Worm (Caenorhabditis elegans) whole organism, early embryonic: ENCODE measurements around the gene F43H9.4.
A peak's percentile ranks its signal among the peaks of the same experiment; 100 is the strongest.

Source experiments
- B0310.2 ChIP-seq: sonication (generic microtip); optimal IDR thresholded peaks from 2 replicates; lab custom pipeline; 2016; ENCODE audit warnings: mild to moderate bottlenecking, missing genetic modification characterization, missing compliant biosample characterization
- F13C5.2 ChIP-seq: sonication (generic microtip); optimal IDR thresholded peaks from 2 replicates; lab custom pipeline; 2017; ENCODE audit warnings: mild to moderate bottlenecking, missing genetic modification characterization, inconsistent platforms, missing compliant biosample characterization
- aly-1 ChIP-seq: sonication (generic microtip); optimal IDR thresholded peaks from 2 replicates; lab custom pipeline; 2016; ENCODE audit warnings: missing genetic modification characterization, missing compliant biosample characterization
- ama-1 ChIP-seq: fragments of 150-350 bp; optimal IDR thresholded peaks from 2 replicates; lab custom pipeline; 2014
- ceh-13 ChIP-seq: fragments of 200-800 bp; sonication (Bioruptor generic); optimal IDR thresholded peaks from 2 replicates; lab custom pipeline; 2018; ENCODE audit warnings: mild to moderate bottlenecking, missing genetic modification characterization, missing compliant biosample characterization
- ceh-36 ChIP-seq: sonication (generic microtip); optimal IDR thresholded peaks from 2 replicates; lab custom pipeline; 2016; ENCODE audit warnings: missing genetic modification characterization, inconsistent platforms, missing compliant biosample characterization
- ets-7 ChIP-seq: sonication (generic microtip); optimal IDR thresholded peaks from 2 replicates; lab custom pipeline; 2016; ENCODE audit warnings: missing genotype, missing genetic modification characterization, missing compliant biosample characterization
- flt-1 ChIP-seq: fragments of 200-800 bp; sonication (Bioruptor generic); IDR thresholded peaks from 2 replicates; pipeline ENCODE4 v1.3.6; 2022; ENCODE audit warnings: missing genetic modification characterization, missing compliant biosample characterization
- hmbx-1 ChIP-seq: sonication (generic microtip); optimal IDR thresholded peaks from 2 replicates; lab custom pipeline; 2016; ENCODE audit warnings: mild to moderate bottlenecking, missing genetic modification characterization, missing compliant biosample characterization
- hmg-4 ChIP-seq: fragments of 200-800 bp; sonication (Bioruptor generic); optimal IDR thresholded peaks from 2 replicates; lab custom pipeline; 2018; ENCODE audit warnings: mild to moderate bottlenecking, missing genetic modification characterization, missing compliant biosample characterization
- hnd-1 ChIP-seq: sonication (generic microtip); optimal IDR thresholded peaks from 2 replicates; lab custom pipeline; 2016; ENCODE audit warnings: missing genetic modification characterization, missing compliant biosample characterization
- pes-1 ChIP-seq: fragments of 200-800 bp; sonication (Bioruptor generic); IDR thresholded peaks from 2 replicates; pipeline ENCODE4 v1.3.6; 2022; ENCODE audit warnings: missing genetic modification reagents, missing genetic modification characterization, missing compliant biosample characterization
- scrt-1 ChIP-seq: fragments of 200-800 bp; sonication (Bioruptor generic); IDR thresholded peaks from 2 replicates; pipeline ENCODE4 v1.3.6; 2022; ENCODE audit warnings: missing genetic modification characterization, missing compliant biosample characterization
- sea-1 ChIP-seq: fragments of 200-800 bp; sonication (Bioruptor generic); conservative IDR thresholded peaks from 2 replicates; pipeline ENCODE4 v1.3.6; 2022; ENCODE audit warnings: missing genetic modification characterization, missing compliant biosample characterization
- tbx-11 ChIP-seq: fragments of 200-800 bp; sonication (Bioruptor generic); IDR thresholded peaks from 2 replicates; pipeline ENCODE4 v1.3.6; 2022; ENCODE audit warnings: missing genetic modification characterization, missing compliant biosample characterization
- tbx-37 ChIP-seq: fragments of 200-800 bp; sonication (Bioruptor generic); conservative IDR thresholded peaks from 2 replicates; pipeline ENCODE4 v1.3.6; 2022; ENCODE audit warnings: missing genetic modification reagents, missing genetic modification characterization, missing compliant biosample characterization
- tra-4 ChIP-seq: sonication (generic microtip); optimal IDR thresholded peaks from 2 replicates; lab custom pipeline; 2017; ENCODE audit warnings: missing genetic modification characterization, missing compliant biosample characterization

F43H9.4 gene

DNA sequence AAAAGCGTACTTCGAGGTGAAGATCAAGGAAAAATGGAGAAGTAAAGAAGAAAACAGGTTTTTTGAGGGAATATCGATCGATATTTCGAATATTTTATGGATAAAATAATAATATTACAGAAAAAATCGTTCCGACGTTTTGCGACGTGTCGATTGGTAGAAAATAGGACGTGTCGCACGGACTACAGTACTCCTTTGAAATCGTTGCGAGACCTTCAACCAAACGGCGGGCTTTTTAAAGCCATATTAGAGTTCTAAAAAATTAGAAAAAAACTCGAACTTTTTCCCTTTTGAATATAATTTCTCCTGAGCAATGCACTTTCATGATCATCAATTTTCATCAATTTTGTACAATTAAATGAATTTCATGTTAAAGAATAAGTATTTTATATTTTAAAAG is 16.4 kb upstream of the F43H9.4 start, which contains the start of gene Y97E10AR.4:
Gene Y97E10AR.4, minus strand, starts transcription at position 131 of the 400 bp plus-strand sequence.
- TF ChIP-seq ets-7 (tag; lab: Kevin White, UChicago), result no peak
- TF ChIP-seq aly-1 (tag; lab: Kevin White, UChicago), result no peak
- TF ChIP-seq ceh-36 (tag; lab: Kevin White, UChicago), result no peak
- TF ChIP-seq flt-1 (GFP tag; lab: Robert Waterston, UW), result no peak
- no peak for TF ChIP-seq tbx-37
- no peak for TF ChIP-seq hmg-4 (GFP tag; lab: Kevin White, UChicago)
- TF ChIP-seq hmbx-1 (tag; lab: Kevin White, UChicago), result no peak
- TF ChIP-seq B0310.2 (tag; lab: Kevin White, UChicago), result no peak
- TF ChIP-seq tbx-11 (GFP tag; lab: Robert Waterston, UW), result no peak
- no peak for TF ChIP-seq ama-1
- TF ChIP-seq hnd-1, result no peak
- TF ChIP-seq sea-1 (GFP tag; lab: Robert Waterston, UW), result no peak
- TF ChIP-seq pes-1 (GFP tag; lab: Robert Waterston, UW), result no peak
- TF ChIP-seq F13C5.2 (tag; lab: Kevin White, UChicago), result no peak

DNA sequence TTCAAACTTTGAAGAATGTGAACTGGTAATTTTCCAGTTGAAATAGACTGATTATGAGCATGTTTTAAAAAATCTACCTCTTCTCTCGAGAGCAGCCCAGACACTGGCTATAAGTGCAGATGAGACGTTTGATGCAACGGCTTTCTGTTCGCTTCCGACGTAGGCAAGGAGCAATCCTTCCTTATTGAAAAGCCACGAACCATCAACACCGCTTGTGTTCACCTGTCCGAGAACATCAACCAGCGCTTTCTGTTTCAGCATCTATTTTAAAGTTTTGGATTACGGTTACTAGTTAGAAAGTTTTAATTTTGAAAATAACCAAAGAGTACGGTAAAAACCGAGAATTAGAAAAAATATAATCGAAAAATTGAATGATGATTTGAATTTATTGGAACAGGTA is 15.7 kb upstream of the F43H9.4 start, which contains the start of gene lmtr-2:
Gene lmtr-2, minus strand, starts transcription at position 261 of the 400 bp plus-strand sequence.
- TF ChIP-seq tra-4 (tag; lab: Kevin White, UChicago) (no peak), ama-1 (peak; percentile 39)

DNA sequence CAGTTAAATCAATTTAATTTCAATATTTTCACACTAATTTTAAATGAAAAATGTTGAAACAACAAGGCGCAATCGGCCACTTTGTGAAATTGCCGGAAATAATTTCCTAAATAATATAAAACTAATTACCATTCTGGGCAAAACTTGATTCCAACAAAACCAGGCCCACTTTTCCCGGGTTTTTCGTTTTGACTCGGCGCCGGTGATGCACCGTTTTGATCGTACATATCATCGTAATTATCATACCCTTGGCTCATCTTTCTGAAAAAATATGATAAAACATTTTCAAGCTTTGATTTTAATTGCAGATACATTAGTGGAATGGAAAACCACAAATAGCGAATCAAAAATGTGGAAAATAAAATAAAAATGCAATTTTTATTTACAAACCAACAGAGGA is 14.5 kb upstream of the F43H9.4 start, which contains the start of gene rpb-9:
Gene rpb-9, minus strand, starts transcription at position 314 of the 400 bp plus-strand sequence.
- no peak for TF ChIP-seq ama-1
- no peak for TF ChIP-seq aly-1 (tag; lab: Kevin White, UChicago)
- TF ChIP-seq F13C5.2 (tag; lab: Kevin White, UChicago), result no peak
- TF ChIP-seq scrt-1, result no peak
- TF ChIP-seq flt-1 (GFP tag; lab: Robert Waterston, UW), result no peak
- no peak for TF ChIP-seq ceh-13 (GFP tag; lab: Kevin White, UChicago)
- no peak for TF ChIP-seq B0310.2 (tag; lab: Kevin White, UChicago)
- TF ChIP-seq hmg-4 (GFP tag; lab: Kevin White, UChicago), result no peak
- TF ChIP-seq tbx-37, result no peak
- no peak for TF ChIP-seq hmbx-1 (tag; lab: Kevin White, UChicago)
- no peak for TF ChIP-seq sea-1 (GFP tag; lab: Robert Waterston, UW)
- no peak for TF ChIP-seq tra-4 (tag; lab: Kevin White, UChicago)
- TF ChIP-seq pes-1 (GFP tag; lab: Robert Waterston, UW), result no peak
- no peak for TF ChIP-seq ceh-36 (tag; lab: Kevin White, UChicago)
- no peak for TF ChIP-seq hnd-1
- TF ChIP-seq tbx-11 (GFP tag; lab: Robert Waterston, UW), result no peak
- TF ChIP-seq ets-7 (tag; lab: Kevin White, UChicago), result no peak

DNA sequence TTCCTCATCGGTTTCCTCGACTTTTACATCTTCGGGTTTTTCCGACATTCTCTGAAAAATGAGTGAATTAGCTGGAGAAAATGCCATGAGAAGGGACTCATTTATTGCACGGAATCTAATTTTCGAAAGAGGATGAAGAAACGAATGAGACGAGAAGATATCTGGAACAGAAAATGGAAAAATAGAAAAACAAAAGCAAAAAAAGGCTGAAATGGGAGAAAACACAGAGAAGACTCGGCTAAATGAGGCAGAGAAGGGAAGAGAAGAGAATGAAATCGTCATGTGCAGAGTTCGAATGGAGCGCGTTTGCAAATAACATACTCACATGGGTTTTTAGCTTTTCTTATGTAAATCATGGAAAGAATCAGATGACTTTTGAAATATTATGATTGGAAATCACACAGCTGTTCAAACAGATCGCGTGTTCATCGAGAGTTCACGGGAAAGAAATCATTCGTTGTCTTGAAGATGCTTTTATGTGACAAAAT is 12.6 kb upstream of the F43H9.4 start, which contains the start of gene Y97E10AR.6:
Gene Y97E10AR.6, minus strand, starts transcription at position 51 of the 488 bp plus-strand sequence.
- no peak for TF ChIP-seq hnd-1
- TF ChIP-seq sea-1 (GFP tag; lab: Robert Waterston, UW), result no peak
- TF ChIP-seq tbx-11 (GFP tag; lab: Robert Waterston, UW), result no peak
- TF ChIP-seq B0310.2 (tag; lab: Kevin White, UChicago), result no peak
- TF ChIP-seq flt-1 (GFP tag; lab: Robert Waterston, UW), result no peak
- no peak for TF ChIP-seq tbx-37
- no peak for TF ChIP-seq hmbx-1 (tag; lab: Kevin White, UChicago)
- TF ChIP-seq ets-7 (tag; lab: Kevin White, UChicago), result no peak
- TF ChIP-seq F13C5.2 (tag; lab: Kevin White, UChicago), result no peak
- no peak for TF ChIP-seq tra-4 (tag; lab: Kevin White, UChicago)
- no peak for TF ChIP-seq ceh-36 (tag; lab: Kevin White, UChicago)
- TF ChIP-seq pes-1 (GFP tag; lab: Robert Waterston, UW), result no peak
- no peak for TF ChIP-seq aly-1 (tag; lab: Kevin White, UChicago)
- no peak for TF ChIP-seq scrt-1
- no peak for TF ChIP-seq ceh-13 (GFP tag; lab: Kevin White, UChicago)
- no peak for TF ChIP-seq hmg-4 (GFP tag; lab: Kevin White, UChicago)
- TF ChIP-seq ama-1, result no peak

DNA sequence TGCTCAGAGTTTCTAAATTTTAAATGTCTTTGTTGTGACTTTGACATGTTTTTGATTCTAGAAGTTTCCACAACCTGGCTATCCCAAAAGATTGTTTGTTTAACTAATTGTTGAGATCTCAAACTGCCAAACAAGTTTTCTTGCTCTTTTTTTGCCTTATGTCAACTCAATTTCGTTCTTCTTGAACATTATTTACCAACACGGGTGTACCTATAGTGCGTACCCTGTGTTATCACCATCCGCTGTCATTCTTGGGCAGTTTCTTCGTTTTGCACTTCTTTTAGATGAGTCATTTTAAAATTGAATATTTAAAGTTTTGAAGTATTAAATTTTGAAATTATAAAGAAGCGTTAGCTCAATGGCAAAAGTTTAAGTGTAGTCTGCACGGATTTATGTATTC is 9.6 kb upstream of the F43H9.4 start, which contains the start of gene sptl-2:
Gene sptl-2, plus strand, starts transcription at position 280 of the 400 bp plus-strand sequence.
- TF ChIP-seq tbx-11 (GFP tag; lab: Robert Waterston, UW), result no peak
- TF ChIP-seq tra-4 (tag; lab: Kevin White, UChicago), result no peak
- no peak for TF ChIP-seq hmg-4 (GFP tag; lab: Kevin White, UChicago)
- no peak for TF ChIP-seq B0310.2 (tag; lab: Kevin White, UChicago)
- no peak for TF ChIP-seq sea-1 (GFP tag; lab: Robert Waterston, UW)
- no peak for TF ChIP-seq ets-7 (tag; lab: Kevin White, UChicago)
- TF ChIP-seq hnd-1, result no peak
- no peak for TF ChIP-seq aly-1 (tag; lab: Kevin White, UChicago)
- no peak for TF ChIP-seq ceh-13 (GFP tag; lab: Kevin White, UChicago)
- no peak for TF ChIP-seq scrt-1
- TF ChIP-seq hmbx-1 (tag; lab: Kevin White, UChicago), result no peak
- TF ChIP-seq ceh-36 (tag; lab: Kevin White, UChicago), result no peak
- no peak for TF ChIP-seq ama-1

DNA sequence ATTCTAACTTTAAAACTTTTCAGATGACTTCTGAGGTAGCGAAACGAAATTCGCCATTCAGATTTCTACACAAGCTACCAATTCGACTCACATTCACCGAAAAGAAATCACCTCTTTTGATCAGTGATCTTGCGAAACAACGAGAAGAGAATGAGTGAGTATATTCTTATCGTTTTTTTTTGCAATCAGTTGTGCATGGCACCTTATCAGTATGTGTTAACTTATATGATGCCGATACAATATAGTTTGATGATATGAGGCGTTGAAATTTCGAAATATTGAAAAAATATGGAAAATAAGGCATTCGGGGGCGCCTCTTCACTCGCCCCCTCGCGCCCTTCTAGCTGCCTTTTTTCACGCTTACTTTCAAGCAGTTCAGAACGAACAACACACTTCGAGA is 8.6 kb upstream of the F43H9.4 start:
- TF ChIP-seq sea-1 (GFP tag; lab: Robert Waterston, UW), result no peak
- TF ChIP-seq ceh-13 (GFP tag; lab: Kevin White, UChicago), result no peak
- TF ChIP-seq F13C5.2 (tag; lab: Kevin White, UChicago), result no peak
- TF ChIP-seq tbx-11 (GFP tag; lab: Robert Waterston, UW), result no peak
- TF ChIP-seq scrt-1, result no peak
- no peak for TF ChIP-seq B0310.2 (tag; lab: Kevin White, UChicago)
- TF ChIP-seq hmg-4 (GFP tag; lab: Kevin White, UChicago), result no peak
- no peak for TF ChIP-seq pes-1 (GFP tag; lab: Robert Waterston, UW)
- no peak for TF ChIP-seq ets-7 (tag; lab: Kevin White, UChicago)
- TF ChIP-seq ceh-36 (tag; lab: Kevin White, UChicago), result no peak
- no peak for TF ChIP-seq flt-1 (GFP tag; lab: Robert Waterston, UW)
- no peak for TF ChIP-seq hmbx-1 (tag; lab: Kevin White, UChicago)
- TF ChIP-seq tbx-37, result no peak
